Fruit fly (Drosophila melanogaster) whole organism, embryonic: ENCODE data around the gene Tsen34.

Source experiments
- Adf1 ChIP-seq: fragments of 200-800 bp; sonication (Bioruptor generic); IDR thresholded peaks from 2 replicates; pipeline ENCODE4 v1.3.6; 2022; ENCODE audit warnings: missing biosample characterization, missing genetic modification characterization
- Atf6 ChIP-seq: fragments of 200-800 bp; sonication (Bioruptor generic); IDR thresholded peaks from 2 replicates; pipeline ENCODE4 v1.3.6; 2022; ENCODE audit warnings: missing biosample characterization, missing genetic modification characterization
- B-H2 ChIP-seq: fragments of 200-800 bp; sonication (Bioruptor generic); optimal IDR thresholded peaks from 2 replicates; lab custom pipeline; 2018; ENCODE audit warnings: missing biosample characterization, mild to moderate bottlenecking, missing genetic modification characterization
- Bgb ChIP-seq: fragments of 200-800 bp; sonication (Bioruptor generic); IDR thresholded peaks from 2 replicates; pipeline ENCODE4 v1.3.6; 2022; ENCODE audit warnings: missing biosample characterization, missing genetic modification characterization; ENCODE audit not compliant: partially characterized antibody
- CG10147 ChIP-seq: fragments of 200-800 bp; sonication (Bioruptor generic); optimal IDR thresholded peaks from 2 replicates; lab custom pipeline; 2019; ENCODE audit warnings: missing biosample characterization, mild to moderate bottlenecking, missing genetic modification characterization, moderate library complexity
- CG10543 ChIP-seq: fragments of 200-800 bp; sonication (Bioruptor generic); optimal IDR thresholded peaks from 3 replicates; lab custom pipeline; 2017; ENCODE audit warnings: missing biosample characterization, mild to moderate bottlenecking, missing genetic modification characterization, moderate library complexity
- CG11085 ChIP-seq: fragments of 200-800 bp; sonication (Bioruptor generic); IDR thresholded peaks from 2 replicates; pipeline ENCODE4 v1.3.6; 2022; ENCODE audit warnings: missing biosample characterization, missing genetic modification characterization
- CG12071 ChIP-seq: fragments of 200-800 bp; sonication (Bioruptor generic); optimal IDR thresholded peaks from 3 replicates; lab custom pipeline; 2018; ENCODE audit warnings: missing biosample characterization, mild to moderate bottlenecking, missing genetic modification characterization
- CG12769 ChIP-seq: fragments of 200-800 bp; sonication (Bioruptor generic); optimal IDR thresholded peaks from 2 replicates; lab custom pipeline; 2019; ENCODE audit warnings: missing biosample characterization, mild to moderate bottlenecking, missing genetic modification characterization, moderate library complexity
- CG13894 ChIP-seq: fragments of 200-800 bp; sonication (Bioruptor generic); optimal IDR thresholded peaks from 3 replicates; lab custom pipeline; 2018; ENCODE audit warnings: missing biosample characterization, mild to moderate bottlenecking, missing genetic modification characterization, moderate library complexity
- CG14710 ChIP-seq: fragments of 200-800 bp; sonication (Bioruptor generic); optimal IDR thresholded peaks from 3 replicates; lab custom pipeline; 2019; ENCODE audit warnings: missing biosample characterization, mild to moderate bottlenecking, missing genetic modification characterization, moderate library complexity
- CG14965 ChIP-seq: fragments of 200-800 bp; sonication (Bioruptor generic); optimal IDR thresholded peaks from 2 replicates; lab custom pipeline; 2016; ENCODE audit warnings: missing biosample characterization, missing genetic modification characterization, borderline replicate concordance
- CG15269 ChIP-seq: fragments of 200-800 bp; sonication (Bioruptor generic); optimal IDR thresholded peaks from 2 replicates; lab custom pipeline; 2018; ENCODE audit warnings: missing biosample characterization, mild to moderate bottlenecking, missing genetic modification characterization, moderate library complexity
- CG15514 ChIP-seq: fragments of 200-800 bp; sonication (Bioruptor generic); optimal IDR thresholded peaks from 3 replicates; lab custom pipeline; 2017; ENCODE audit warnings: missing biosample characterization, missing genetic modification characterization, mild to moderate bottlenecking, moderate library complexity, missing genetic modification reagents
- CG18599 ChIP-seq: fragments of 200-800 bp; sonication (Bioruptor generic); optimal IDR thresholded peaks from 3 replicates; lab custom pipeline; 2017; ENCODE audit warnings: missing biosample characterization, missing genetic modification characterization, mild to moderate bottlenecking, moderate library complexity, missing genetic modification reagents
- CG3281 ChIP-seq: fragments of 200-800 bp; sonication (Bioruptor generic); optimal IDR thresholded peaks from 3 replicates; lab custom pipeline; 2017; ENCODE audit warnings: missing biosample characterization, mild to moderate bottlenecking, missing genetic modification characterization
- CG34422 ChIP-seq: fragments of 200-800 bp; sonication (Bioruptor generic); IDR thresholded peaks from 3 replicates; pipeline ENCODE4 v1.3.6; 2022; ENCODE audit warnings: missing biosample characterization, missing genetic modification characterization
- CG6175 ChIP-seq: fragments of 200-800 bp; sonication (Bioruptor generic); IDR thresholded peaks from 3 replicates; pipeline ENCODE4 v1.3.6; 2022; ENCODE audit warnings: missing biosample characterization, missing genetic modification characterization
- CG8281 ChIP-seq: fragments of 200-800 bp; sonication (Bioruptor generic); optimal IDR thresholded peaks from 2 replicates; lab custom pipeline; 2018; ENCODE audit warnings: missing biosample characterization, mild to moderate bottlenecking, missing genetic modification characterization, moderate library complexity
- CG9437 ChIP-seq: fragments of 200-800 bp; sonication (Bioruptor generic); optimal IDR thresholded peaks from 2 replicates; lab custom pipeline; 2018; ENCODE audit warnings: missing biosample characterization, mild to moderate bottlenecking, missing genetic modification characterization
- Deaf1 ChIP-seq: fragments of 200-800 bp; optimal IDR thresholded peaks from 3 replicates; lab custom pipeline; 2019; ENCODE audit warnings: missing biosample characterization, mild to moderate bottlenecking, missing genetic modification characterization, moderate library complexity
- Dek ChIP-seq: fragments of 200-800 bp; sonication (Bioruptor generic); optimal IDR thresholded peaks from 3 replicates; lab custom pipeline; 2019; ENCODE audit warnings: missing biosample characterization, mild to moderate bottlenecking, missing genetic modification characterization, moderate library complexity
- HHEX ChIP-seq: fragments of 200-800 bp; sonication (Bioruptor generic); optimal IDR thresholded peaks from 3 replicates; lab custom pipeline; 2017; ENCODE audit warnings: missing biosample characterization, mild to moderate bottlenecking, missing genetic modification characterization, missing genetic modification reagents
- HLH4C ChIP-seq: fragments of 200-800 bp; sonication (Bioruptor generic); IDR thresholded peaks from 3 replicates; pipeline ENCODE4 v1.3.6; 2022; ENCODE audit warnings: missing biosample characterization, missing genetic modification characterization; ENCODE audit not compliant: partially characterized antibody
- Hand ChIP-seq: fragments of 200-800 bp; sonication (Bioruptor generic); optimal IDR thresholded peaks from 2 replicates; lab custom pipeline; 2017; ENCODE audit warnings: mild to moderate bottlenecking, missing biosample characterization, missing genetic modification reagents, missing genetic modification characterization
- Jarid2 ChIP-seq: fragments of 200-800 bp; sonication (Bioruptor generic); optimal IDR thresholded peaks from 3 replicates; lab custom pipeline; 2017; ENCODE audit warnings: mild to moderate bottlenecking, missing biosample characterization, missing genetic modification reagents, missing genetic modification characterization
- NfI ChIP-seq: fragments of 200-800 bp; sonication (Bioruptor generic); optimal IDR thresholded peaks from 3 replicates; lab custom pipeline; 2018; ENCODE audit warnings: missing biosample characterization, mild to moderate bottlenecking, missing genetic modification characterization, moderate library complexity
- Rfx ChIP-seq: fragments of 200-800 bp; sonication (Bioruptor generic); IDR thresholded peaks from 2 replicates; pipeline ENCODE4 v1.3.6; 2022; ENCODE audit warnings: missing biosample characterization, missing genetic modification characterization
- YL-1 ChIP-seq: fragments of 200-800 bp; sonication (Bioruptor generic); optimal IDR thresholded peaks from 3 replicates; lab custom pipeline; 2017; ENCODE audit warnings: missing biosample characterization, mild to moderate bottlenecking, missing genetic modification characterization
- crol ChIP-seq: fragments of 200-800 bp; sonication (Bioruptor generic); IDR thresholded peaks from 2 replicates; pipeline ENCODE4 v1.3.6; 2022; ENCODE audit warnings: missing biosample characterization, missing genetic modification characterization
- cwo ChIP-seq: fragments of 200-800 bp; sonication (Bioruptor generic); optimal IDR thresholded peaks from 3 replicates; lab custom pipeline; 2017; ENCODE audit warnings: missing biosample characterization, missing genetic modification characterization, mild to moderate bottlenecking, moderate library complexity, missing genetic modification reagents
- ewg ChIP-seq: fragments of 200-800 bp; sonication (Bioruptor generic); optimal IDR thresholded peaks from 3 replicates; lab custom pipeline; 2017; ENCODE audit warnings: mild to moderate bottlenecking, missing biosample characterization, missing genetic modification reagents, missing genetic modification characterization
- grau ChIP-seq: fragments of 200-800 bp; optimal IDR thresholded peaks from 3 replicates; lab custom pipeline; 2019; ENCODE audit warnings: missing biosample characterization, mild to moderate bottlenecking, missing genetic modification characterization, moderate library complexity
- hth ChIP-seq: fragments of >200 bp; optimal IDR thresholded peaks from 2 replicates; lab custom pipeline; 2017; ENCODE audit warnings: inconsistent platforms
- inv ChIP-seq: fragments of 200-800 bp; sonication (Bioruptor generic); IDR thresholded peaks from 2 replicates; pipeline ENCODE4 v1.3.6; 2022; ENCODE audit warnings: missing biosample characterization, missing genetic modification characterization; ENCODE audit not compliant: partially characterized antibody
- knrl ChIP-seq: fragments of 200-800 bp; sonication (Bioruptor generic); IDR thresholded peaks from 3 replicates; pipeline ENCODE4 v1.3.6; 2022; ENCODE audit warnings: missing biosample characterization, missing genetic modification characterization; ENCODE audit not compliant: partially characterized antibody
- mirr ChIP-seq: fragments of 200-800 bp; sonication (Bioruptor generic); optimal IDR thresholded peaks from 3 replicates; lab custom pipeline; 2018; ENCODE audit warnings: missing biosample characterization, mild to moderate bottlenecking, missing genetic modification characterization
- oc ChIP-seq: fragments of 200-800 bp; sonication (Bioruptor generic); optimal IDR thresholded peaks from 2 replicates; lab custom pipeline; 2018; ENCODE audit warnings: missing biosample characterization, mild to moderate bottlenecking, missing genetic modification characterization, moderate library complexity
- odd ChIP-seq: fragments of 200-800 bp; sonication (Bioruptor generic); optimal IDR thresholded peaks from 2 replicates; lab custom pipeline; 2017; ENCODE audit warnings: missing biosample characterization, mild to moderate bottlenecking, missing genetic modification characterization
- rib ChIP-seq: fragments of 200-800 bp; sonication (Bioruptor generic); IDR thresholded peaks from 2 replicates; pipeline ENCODE4 v1.3.6; 2022; ENCODE audit warnings: missing biosample characterization, missing genetic modification characterization
- scrt ChIP-seq: fragments of 200-800 bp; sonication (Bioruptor generic); optimal IDR thresholded peaks from 2 replicates; lab custom pipeline; 2018; ENCODE audit warnings: missing biosample characterization, mild to moderate bottlenecking, missing genetic modification characterization, moderate library complexity
- so ChIP-seq: fragments of 200-800 bp; sonication (Bioruptor generic); IDR thresholded peaks from 3 replicates; pipeline ENCODE4 v1.3.6; 2022; ENCODE audit warnings: missing biosample characterization, missing genetic modification characterization
- sob ChIP-seq: fragments of 200-800 bp; sonication (Bioruptor generic); IDR thresholded peaks from 2 replicates; pipeline ENCODE4 v1.3.6; 2022; ENCODE audit warnings: missing biosample characterization, missing genetic modification characterization
- zf30C ChIP-seq: fragments of 200-800 bp; sonication (Bioruptor generic); optimal IDR thresholded peaks from 3 replicates; lab custom pipeline; 2018; ENCODE audit warnings: missing biosample characterization, mild to moderate bottlenecking, missing genetic modification characterization

Gene Tsen34

dm6 chr3L:14761837-14762785 lies at the start of gene Tsen34, which contains the start of gene Mgat4a (continued):
- TF ChIP-seq CG12769 (tag; lab: Kevin White, UChicago) (no peak), CG14965 (peak; percentile 27), hth (lab: Kevin White, UChicago) (no peak)

dm6 chr3L:14804724-14805221 lies 43.1 kb upstream of the Tsen34 start, which contains the start of gene CG17839:
Gene CG17839, plus strand, starts transcription at chr3L:14805136.
- TF ChIP-seq ewg (GFP tag; lab: Kevin White, UChicago) (peak; percentile 86), CG15514 (GFP tag; lab: Kevin White, UChicago) (peak; percentile 43), CG8281 (no peak), Adf1 (GFP tag; lab: Robert Waterston, UW) (peak; percentile 83), mirr (peak; percentile 74), Deaf1 (tag; lab: Kevin White, UChicago) (peak; percentile 99), CG34422 (GFP tag; lab: Robert Waterston, UW) (peak; percentile 92; the same call in 1 of the 3 replicates), CG10147 (GFP tag; lab: Kevin White, UChicago) (peak; percentile 14), zf30C (GFP tag; lab: Kevin White, UChicago) (no peak), CG15269 (tag; lab: Kevin White, UChicago) (peak; percentile 31), CG10543 (GFP tag; lab: Kevin White, UChicago) (peak; percentile 83), knrl (GFP tag; lab: Robert Waterston, UW) (0 out of 3 replicates have a peak, but pooled peaks have one; percentile 13), rib (peak; percentile 74; the same call in 1 of the 2 replicates), cwo (GFP tag; lab: Kevin White, UChicago) (peak; percentile 28), CG14710 (tag; lab: Kevin White, UChicago) (no peak), inv (GFP tag; lab: Robert Waterston, UW) (peak; percentile 20; the same call in 1 of the 2 replicates), CG11085 (GFP tag; lab: Robert Waterston, UW) (no peak), HHEX (GFP tag; lab: Kevin White, UChicago) (peak; percentile 29), so (GFP tag; lab: Robert Waterston, UW) (peak; percentile 32; the same call in 1 of the 3 replicates), CG12769 (tag; lab: Kevin White, UChicago) (peak; percentile 74), sob (peak; percentile 48; the same call in 1 of the 2 replicates), B-H2 (GFP tag; lab: Kevin White, UChicago) (peak; percentile 48), CG6175 (GFP tag; lab: Robert Waterston, UW) (peak; percentile 62; the same call in 2 of the 3 replicates), Rfx (peak; percentile 40; the same call in 1 of the 2 replicates), Bgb (GFP tag; lab: Robert Waterston, UW) (no peak), Atf6 (GFP tag; lab: Robert Waterston, UW) (peak; percentile 41), crol (GFP tag; lab: Robert Waterston, UW) (peak; percentile 92), CG9437 (GFP tag; lab: Kevin White, UChicago) (peak; percentile 17), scrt (peak; percentile 83), HLH4C (GFP tag; lab: Robert Waterston, UW) (peak; percentile 40; the same call in 1 of the 3 replicates), Hand (GFP tag; lab: Kevin White, UChicago) (no peak), CG3281 (GFP tag; lab: Kevin White, UChicago) (peak; percentile 51), odd (GFP tag; lab: Kevin White, UChicago) (peak; percentile 33), Jarid2 (GFP tag; lab: Kevin White, UChicago) (peak; percentile 76), NfI (no peak), CG18599 (GFP tag; lab: Kevin White, UChicago) (peak; percentile 26), CG12071 (GFP tag; lab: Kevin White, UChicago) (peak; percentile 39), oc (tag; lab: Kevin White, UChicago) (peak; percentile 30), grau (tag; lab: Kevin White, UChicago) (peak; percentile 4), YL-1 (no peak), Dek (tag; lab: Kevin White, UChicago) (peak; percentile 10), CG13894 (tag; lab: Kevin White, UChicago) (peak; percentile 94)
